Worm (Caenorhabditis elegans) whole organism, young adult: Measurements from ENCODE around the gene mltn-11.

ENCODE experiments used
- B0035.1 ChIP-seq: sonication (generic microtip); optimal IDR thresholded peaks from 2 replicates; lab custom pipeline; 2016; ENCODE audit warnings: missing genetic modification characterization, mild to moderate bottlenecking, missing compliant biosample characterization, missing genotype, missing genetic modification reagents
- F10E7.11 ChIP-seq: sonication (generic microtip); optimal IDR thresholded peaks from 2 replicates; lab custom pipeline; 2017; ENCODE audit warnings: mild to moderate bottlenecking, missing genetic modification characterization, moderate library complexity, missing compliant biosample characterization
- F33H1.4 ChIP-seq: fragments of 200-800 bp; sonication (Bioruptor generic); IDR thresholded peaks from 2 replicates; pipeline ENCODE4 v1.3.6; 2022; ENCODE audit warnings: missing genetic modification reagents, missing genetic modification characterization, missing compliant biosample characterization
- F39B2.1 ChIP-seq: fragments of 200-800 bp; sonication (Bioruptor generic); IDR thresholded peaks from 2 replicates; pipeline ENCODE4 v1.3.6; 2022; ENCODE audit warnings: missing genetic modification reagents, missing genetic modification characterization, missing compliant biosample characterization
- F49E8.2 ChIP-seq: sonication (generic microtip); optimal IDR thresholded peaks from 3 replicates; lab custom pipeline; 2017; ENCODE audit warnings: missing genetic modification characterization, mild to moderate bottlenecking, missing compliant biosample characterization, antibody characterized with exemption, moderate library complexity; ENCODE audit not compliant: insufficient read depth
- F57C9.4 ChIP-seq: sonication (generic microtip); optimal IDR thresholded peaks from 2 replicates; lab custom pipeline; 2017; ENCODE audit warnings: mild to moderate bottlenecking, missing genetic modification characterization, missing compliant biosample characterization
- K11D2.4 ChIP-seq: fragments of 200-800 bp; sonication (Bioruptor generic); IDR thresholded peaks from 2 replicates; pipeline ENCODE4 v1.3.6; 2022; ENCODE audit warnings: missing genetic modification reagents, missing genetic modification characterization, missing compliant biosample characterization
- T07F8.4 ChIP-seq: sonication (generic microtip); optimal IDR thresholded peaks from 2 replicates; lab custom pipeline; 2016; ENCODE audit warnings: mild to moderate bottlenecking, missing genetic modification characterization, moderate library complexity, missing compliant biosample characterization
- Y79H2A.3 ChIP-seq: fragments of 200-800 bp; sonication (Bioruptor generic); conservative IDR thresholded peaks from 2 replicates; pipeline ENCODE4 v1.3.6; 2022; ENCODE audit warnings: missing genetic modification reagents, missing genetic modification characterization, missing compliant biosample characterization
- ama-1 ChIP-seq, 3 experiments: fragments of 150-350 bp in 1 of 3; sonication (generic microtip) in 2 of 3; optimal IDR thresholded peaks; 2 replicates each; lab custom pipeline; 2014 to 2018; ENCODE audit warnings: missing biosample characterization in 2 of 3, missing genetic modification characterization in 2 of 3, missing genetic modification reagents in 2 of 3
- aptf-3 ChIP-seq: fragments of 200-800 bp; sonication (Bioruptor generic); IDR thresholded peaks from 2 replicates; pipeline ENCODE4 v1.3.6; 2022; ENCODE audit warnings: missing genetic modification characterization, missing compliant biosample characterization
- atf-7 ChIP-seq: sonication (generic microtip); optimal IDR thresholded peaks from 2 replicates; lab custom pipeline; 2017; ENCODE audit warnings: mild to moderate bottlenecking, missing genetic modification characterization, missing compliant biosample characterization
- attf-3 ChIP-seq: fragments of 200-800 bp; sonication (Bioruptor generic); conservative IDR thresholded peaks from 2 replicates; pipeline ENCODE4 v1.3.6; 2022; ENCODE audit warnings: missing genetic modification reagents, missing genetic modification characterization, missing compliant biosample characterization
- attf-6 ChIP-seq: fragments of 200-800 bp; sonication (Bioruptor generic); IDR thresholded peaks from 2 replicates; pipeline ENCODE4 v1.3.6; 2022; ENCODE audit warnings: missing genetic modification reagents, missing genetic modification characterization, missing compliant biosample characterization
- bed-2 ChIP-seq: fragments of 200-800 bp; sonication (Bioruptor generic); IDR thresholded peaks from 2 replicates; pipeline ENCODE4 v1.3.6; 2022; ENCODE audit warnings: missing genetic modification reagents, missing genetic modification characterization, missing compliant biosample characterization
- ccch-3 ChIP-seq: fragments of 200-800 bp; sonication (Bioruptor generic); optimal IDR thresholded peaks from 2 replicates; lab custom pipeline; 2018; ENCODE audit warnings: mild to moderate bottlenecking, missing genetic modification characterization, missing compliant biosample characterization
- cebp-1 ChIP-seq, 2 experiments: fragments of 200-800 bp in 1 of 2; sonication (Bioruptor generic) in 1 of 2; sonication (generic microtip) in 1 of 2; IDR thresholded peaks in 1 of 2; optimal IDR thresholded peaks in 1 of 2; 2 replicates each; pipeline versions ENCODE4 v1.3.6 to Lab custom; 2017 to 2022; ENCODE audit warnings: missing compliant biosample characterization in 2 of 2, missing genetic modification characterization in 2 of 2, mild to moderate bottlenecking in 1 of 2, missing genetic modification reagents in 1 of 2, moderate library complexity in 1 of 2
- ceh-27 ChIP-seq: fragments of 200-800 bp; sonication (Bioruptor generic); optimal IDR thresholded peaks from 2 replicates; lab custom pipeline; 2018; ENCODE audit warnings: mild to moderate bottlenecking, missing genetic modification characterization, moderate library complexity, missing compliant biosample characterization
- dox-1 ChIP-seq: fragments of 200-800 bp; sonication (Bioruptor generic); IDR thresholded peaks from 2 replicates; pipeline ENCODE4 v1.3.6; 2022; ENCODE audit warnings: missing genetic modification reagents, missing genetic modification characterization, missing compliant biosample characterization
- dpff-1 ChIP-seq: sonication (generic microtip); optimal IDR thresholded peaks from 2 replicates; lab custom pipeline; 2017; ENCODE audit warnings: mild to moderate bottlenecking, missing genetic modification characterization, missing compliant biosample characterization
- dpl-1 ChIP-seq: fragments of 150-350 bp; optimal IDR thresholded peaks from 2 replicates; lab custom pipeline; 2014; ENCODE audit warnings: missing biosample characterization, missing genetic modification reagents, missing genetic modification characterization
- egl-44 ChIP-seq: fragments of 200-800 bp; sonication (Bioruptor generic); IDR thresholded peaks from 2 replicates; pipeline ENCODE4 v1.3.6; 2022; ENCODE audit warnings: missing genetic modification reagents, missing genetic modification characterization, missing compliant biosample characterization
- hlh-26 ChIP-seq: fragments of 200-800 bp; sonication (Bioruptor generic); conservative IDR thresholded peaks from 2 replicates; pipeline ENCODE4 v1.3.6; 2022; ENCODE audit warnings: missing genetic modification reagents, missing genetic modification characterization, missing compliant biosample characterization
- lag-1 ChIP-seq: fragments of 200-800 bp; sonication (Bioruptor generic); IDR thresholded peaks from 2 replicates; pipeline ENCODE4 v1.3.6; 2022; ENCODE audit warnings: missing genetic modification reagents, missing genetic modification characterization, missing compliant biosample characterization
- let-526 ChIP-seq: fragments of 200-800 bp; sonication (Bioruptor generic); IDR thresholded peaks from 2 replicates; pipeline ENCODE4 v1.3.6; 2022; ENCODE audit warnings: missing genetic modification reagents, missing genetic modification characterization, missing compliant biosample characterization
- let-607 ChIP-seq, 2 experiments: fragments of 200-800 bp in 1 of 2; sonication (Bioruptor generic) in 1 of 2; sonication (generic microtip) in 1 of 2; optimal IDR thresholded peaks; 2 replicates each; lab custom pipeline; 2016 to 2018; ENCODE audit warnings: mild to moderate bottlenecking in 2 of 2, missing compliant biosample characterization in 2 of 2, missing genetic modification characterization in 2 of 2, moderate library complexity in 2 of 2, missing genotype in 1 of 2
- lin-35 ChIP-seq, 3 experiments: fragments of 150-350 bp in 2 of 3; sonication (generic microtip) in 1 of 3; optimal IDR thresholded peaks; 2 replicates each; lab custom pipeline; 2014 to 2018; ENCODE audit warnings: missing biosample characterization in 3 of 3, missing genetic modification characterization in 3 of 3, missing genetic modification reagents in 3 of 3
- lin-40 ChIP-seq: sonication (generic microtip); optimal IDR thresholded peaks from 2 replicates; lab custom pipeline; 2016; ENCODE audit warnings: missing genetic modification characterization, mild to moderate bottlenecking, missing compliant biosample characterization, missing genotype, missing genetic modification reagents
- lin-54 ChIP-seq: fragments of 200-800 bp; sonication (Bioruptor generic); optimal IDR thresholded peaks from 2 replicates; lab custom pipeline; 2018; ENCODE audit warnings: mild to moderate bottlenecking, missing genetic modification characterization, missing compliant biosample characterization
- lsy-27 ChIP-seq: sonication (generic microtip); optimal IDR thresholded peaks from 2 replicates; lab custom pipeline; 2017; ENCODE audit warnings: missing genetic modification characterization, mild to moderate bottlenecking, missing compliant biosample characterization, antibody characterized with exemption, missing genotype, borderline replicate concordance; ENCODE audit not compliant: insufficient read depth
- madf-3 ChIP-seq: fragments of 200-800 bp; sonication (Bioruptor generic); IDR thresholded peaks from 2 replicates; pipeline ENCODE4 v1.3.6; 2022; ENCODE audit warnings: missing genetic modification reagents, missing genetic modification characterization, missing compliant biosample characterization
- mel-28 ChIP-seq: sonication (generic microtip); optimal IDR thresholded peaks from 2 replicates; lab custom pipeline; 2016; ENCODE audit warnings: borderline replicate concordance, mild to moderate bottlenecking, missing genetic modification characterization, missing compliant biosample characterization
- nfyb-1 ChIP-seq: fragments of 200-800 bp; sonication (Bioruptor generic); IDR thresholded peaks from 2 replicates; pipeline ENCODE4 v1.3.6; 2022; ENCODE audit warnings: missing genetic modification reagents, missing genetic modification characterization, missing compliant biosample characterization
- pha-4 ChIP-seq: fragments of 150-350 bp; sonication (generic microtip); optimal IDR thresholded peaks from 2 replicates; lab custom pipeline; 2014; ENCODE audit warnings: missing biosample characterization, missing genetic modification reagents, missing genetic modification characterization
- snpc-3.4 ChIP-seq: sonication (generic microtip); optimal IDR thresholded peaks from 2 replicates; lab custom pipeline; 2017; ENCODE audit warnings: missing genetic modification characterization, mild to moderate bottlenecking, missing compliant biosample characterization, antibody characterized with exemption, moderate library complexity, missing genotype, missing genetic modification reagents
- snpc-4 ChIP-seq, 5 experiments: fragments of 150-350 bp in 1 of 5; sonication (generic microtip) in 4 of 5; optimal IDR thresholded peaks; 2 replicates each; lab custom pipeline; 2014 to 2018; ENCODE audit warnings: missing genetic modification characterization in 5 of 5, missing biosample characterization in 3 of 5, antibody characterized with exemption in 2 of 5, mild to moderate bottlenecking in 2 of 5, missing compliant biosample characterization in 2 of 5, missing genotype in 2 of 5, moderate library complexity in 2 of 5, missing genetic modification reagents in 1 of 5
- sptf-2 ChIP-seq: fragments of 200-800 bp; sonication (Bioruptor generic); optimal IDR thresholded peaks from 2 replicates; lab custom pipeline; 2018; ENCODE audit warnings: mild to moderate bottlenecking, missing genetic modification characterization, missing compliant biosample characterization
- tbp1 ChIP-seq: fragments of 200-800 bp; sonication (Bioruptor generic); optimal IDR thresholded peaks from 2 replicates; lab custom pipeline; 2018; ENCODE audit warnings: mild to moderate bottlenecking, missing genetic modification characterization, missing compliant biosample characterization
- tbx-9 ChIP-seq: sonication (generic microtip); optimal IDR thresholded peaks from 2 replicates; lab custom pipeline; 2016; ENCODE audit warnings: borderline replicate concordance, missing genetic modification characterization, inconsistent platforms, missing compliant biosample characterization
- zfh-2 ChIP-seq: fragments of 200-800 bp; sonication (Bioruptor generic); conservative IDR thresholded peaks from 2 replicates; pipeline ENCODE4 v1.3.6; 2022; ENCODE audit warnings: missing genetic modification reagents, missing genetic modification characterization, missing compliant biosample characterization
- ztf-18 ChIP-seq: sonication (generic microtip); optimal IDR thresholded peaks from 2 replicates; lab custom pipeline; 2016; ENCODE audit warnings: missing genotype, mild to moderate bottlenecking, missing genetic modification characterization, missing compliant biosample characterization
- ztf-25 ChIP-seq: fragments of 200-800 bp; sonication (Bioruptor generic); IDR thresholded peaks from 2 replicates; pipeline ENCODE4 v1.3.6; 2022; ENCODE audit warnings: missing genetic modification reagents, missing genetic modification characterization, missing compliant biosample characterization
- ztf-3 ChIP-seq: fragments of 200-800 bp; sonication (Bioruptor generic); optimal IDR thresholded peaks from 2 replicates; lab custom pipeline; 2018; ENCODE audit warnings: mild to moderate bottlenecking, missing genetic modification characterization, missing compliant biosample characterization

The mltn-11 gene

ce11 chrV:16591992-16592798 lies 43.8 kb upstream of the mltn-11 start, which contains the start of gene srh-269 (continued):
- TF ChIP-seq let-607 (tag; optimal IDR thresholded peaks at IDR 0.05; lab: Kevin White, UChicago) (peak; percentile 57 to 68), lag-1 (GFP tag; lab: Robert Waterston, UW) (no peak), F33H1.4 (GFP tag; lab: Robert Waterston, UW) (peak; percentile 23; the same call in 1 of the 2 replicates), let-526 (peak; percentile 87), attf-6 (peak; percentile 89), ama-1 (optimal IDR thresholded peaks at IDR 0.05; lab: Kevin White, UChicago) (peak; percentile 79), ama-1 (GFP tag; optimal IDR thresholded peaks at IDR 0.05; lab: Kevin White, UChicago) (peak in 1 of 2 experiments; percentile 54), lin-35 (GFP tag; optimal IDR thresholded peaks at IDR 0.05; lab: Kevin White, UChicago) (peak in 1 of 3 experiments; percentile 46), tbp1 (GFP tag; lab: Kevin White, UChicago) (peak; percentile 95), F39B2.1 (GFP tag; lab: Robert Waterston, UW) (no peak), atf-7 (tag; lab: Kevin White, UChicago) (peak; percentile 90), dpl-1 (GFP tag; lab: Kevin White, UChicago) (peak; percentile 32), ceh-27 (GFP tag; lab: Kevin White, UChicago) (peak; percentile 56), aptf-3 (GFP tag; lab: Robert Waterston, UW) (0 out of 2 replicates have a peak, but pooled peaks have one; percentile 74), F57C9.4 (peak; percentile 43), pha-4 (no peak), Y79H2A.3 (no peak), bed-2 (GFP tag; lab: Robert Waterston, UW) (no peak), ccch-3 (no peak), ztf-3 (GFP tag; lab: Kevin White, UChicago) (no peak), tbx-9 (tag; lab: Kevin White, UChicago) (peak; percentile 46), attf-3 (GFP tag; lab: Robert Waterston, UW) (no peak), T07F8.4 (tag; lab: Kevin White, UChicago) (peak; percentile 78), F49E8.2 (tag; lab: Kevin White, UChicago) (peak; percentile 29), ztf-18 (peak; percentile 63), mel-28 (peak; percentile 13), egl-44 (peak; percentile 92), snpc-4 (GFP tag; optimal IDR thresholded peaks at IDR 0.05; lab: Kevin White, UChicago) (peak; percentile 51), snpc-4 (tag; optimal IDR thresholded peaks at IDR 0.05; lab: Kevin White, UChicago) (peak; percentile 30 to 86 (median 58)), lin-54 (GFP tag; lab: Kevin White, UChicago) (peak; percentile 77), hlh-26 (GFP tag; lab: Robert Waterston, UW) (no peak), dox-1 (GFP tag; lab: Robert Waterston, UW) (peak; percentile 56; the same call in 1 of the 2 replicates), sptf-2 (GFP tag; lab: Kevin White, UChicago) (no peak), snpc-3.4 (tag; lab: Kevin White, UChicago) (peak; percentile 72), zfh-2 (GFP tag; lab: Robert Waterston, UW) (peak; percentile 46; the same call in 1 of the 2 replicates), nfyb-1 (GFP tag; lab: Robert Waterston, UW) (peak; percentile 95), lsy-27 (peak; percentile 80), B0035.1 (peak; percentile 76), madf-3 (peak; percentile 85), ztf-25 (GFP tag; lab: Robert Waterston, UW) (peak; percentile 90), lin-40 (no peak), K11D2.4 (GFP tag; lab: Robert Waterston, UW) (peak; percentile 88), dpff-1 (tag; lab: Kevin White, UChicago) (peak; percentile 6), cebp-1 (GFP tag; IDR thresholded peaks at IDR 0.05; lab: Robert Waterston, UW) (peak; percentile 56; the same call in 1 of the 2 replicates), cebp-1 (tag; optimal IDR thresholded peaks at IDR 0.05; lab: Kevin White, UChicago) (peak; percentile 84), F10E7.11 (tag; lab: Kevin White, UChicago) (peak; percentile 85)
